Fruit fly (Drosophila melanogaster): ENCODE data around the gene Ubc87F.

dm6 chr3R:13674492-13675033 lies 43.4 kb downstream of the Ubc87F start, which contains the start of gene Task6:
- TF ChIP-seq Spps (tag; optimal IDR thresholded peaks at IDR 0.05) = no peak
- TF ChIP-seq CG17328 (GFP tag; IDR thresholded peaks at IDR 0.05) = no peak

Measured in whole organism, embryonic.